Worm (Caenorhabditis elegans) whole organism, mixed stage, embryonic: Measurements from ENCODE around the gene ckc-1.

Source experiments
- M03D4.4 ChIP-seq: sonication (generic microtip); optimal IDR thresholded peaks from 2 replicates; lab custom pipeline; 2017; ENCODE audit warnings: mild to moderate bottlenecking, missing genetic modification characterization, missing compliant biosample characterization
- bed-3 ChIP-seq: fragments of 200-800 bp; sonication (Bioruptor generic); optimal IDR thresholded peaks from 3 replicates; lab custom pipeline; 2018; ENCODE audit warnings: mild to moderate bottlenecking, missing genetic modification characterization, moderate library complexity, missing compliant biosample characterization
- blmp-1 ChIP-seq: fragments of 150-350 bp; optimal IDR thresholded peaks from 2 replicates; lab custom pipeline; 2014; ENCODE audit warnings: missing biosample characterization, missing genetic modification characterization
- ceh-83 ChIP-seq: fragments of 200-800 bp; sonication (Bioruptor generic); optimal IDR thresholded peaks from 2 replicates; lab custom pipeline; 2018; ENCODE audit warnings: mild to moderate bottlenecking, missing genetic modification characterization, missing compliant biosample characterization
- cnd-1 ChIP-seq: fragments of 200-800 bp; sonication (Bioruptor generic); optimal IDR thresholded peaks from 2 replicates; lab custom pipeline; 2018; ENCODE audit warnings: mild to moderate bottlenecking, missing genetic modification characterization, missing compliant biosample characterization
- drap-1 ChIP-seq: fragments of 200-800 bp; sonication (Bioruptor generic); optimal IDR thresholded peaks from 3 replicates; lab custom pipeline; 2018; ENCODE audit warnings: mild to moderate bottlenecking, missing genetic modification characterization, missing compliant biosample characterization
- elt-1 ChIP-seq: sonication (generic microtip); optimal IDR thresholded peaks from 2 replicates; lab custom pipeline; 2017; ENCODE audit warnings: missing genetic modification characterization, mild to moderate bottlenecking, missing compliant biosample characterization, antibody characterized with exemption, moderate library complexity, borderline replicate concordance; ENCODE audit not compliant: insufficient read depth
- elt-3 ChIP-seq: fragments of 150-350 bp; optimal IDR thresholded peaks from 2 replicates; lab custom pipeline; 2014; ENCODE audit warnings: missing biosample characterization, missing genetic modification characterization
- flh-1 ChIP-seq: fragments of 200-800 bp; sonication (Bioruptor generic); optimal IDR thresholded peaks from 2 replicates; lab custom pipeline; 2018; ENCODE audit warnings: mild to moderate bottlenecking, missing genetic modification characterization, moderate library complexity, missing compliant biosample characterization
- ham-2 ChIP-seq: fragments of 200-800 bp; sonication (Bioruptor generic); optimal IDR thresholded peaks from 2 replicates; lab custom pipeline; 2018; ENCODE audit warnings: mild to moderate bottlenecking, missing genetic modification characterization, missing compliant biosample characterization
- hlh-1 ChIP-seq: fragments of 150-350 bp; optimal IDR thresholded peaks from 2 replicates; lab custom pipeline; 2014; ENCODE audit warnings: missing biosample characterization, missing genetic modification reagents, missing genetic modification characterization
- lin-13 ChIP-seq: fragments of 150-350 bp; optimal IDR thresholded peaks from 2 replicates; lab custom pipeline; 2014; ENCODE audit warnings: missing biosample characterization, missing genetic modification characterization
- lin-32 ChIP-seq: fragments of 200-800 bp; sonication (Bioruptor generic); optimal IDR thresholded peaks from 2 replicates; lab custom pipeline; 2018; ENCODE audit warnings: mild to moderate bottlenecking, missing genetic modification characterization, missing compliant biosample characterization
- lsy-2 ChIP-seq: fragments of 150-350 bp; optimal IDR thresholded peaks from 2 replicates; lab custom pipeline; 2014; ENCODE audit warnings: missing biosample characterization, missing genetic modification characterization
- mab-5 ChIP-seq: fragments of 150-350 bp; optimal IDR thresholded peaks from 2 replicates; lab custom pipeline; 2014; ENCODE audit warnings: missing biosample characterization, missing genetic modification characterization
- mep-1 ChIP-seq: fragments of 150-350 bp; optimal IDR thresholded peaks from 2 replicates; lab custom pipeline; 2017; ENCODE audit warnings: missing biosample characterization, missing genetic modification reagents, missing genetic modification characterization, inconsistent platforms
- mls-2 ChIP-seq: sonication (generic microtip); optimal IDR thresholded peaks from 2 replicates; lab custom pipeline; 2016; ENCODE audit warnings: mild to moderate bottlenecking, missing genetic modification characterization, moderate library complexity, missing compliant biosample characterization
- nhr-12 ChIP-seq: fragments of 150-350 bp; optimal IDR thresholded peaks from 2 replicates; lab custom pipeline; 2014; ENCODE audit warnings: missing biosample characterization, missing genetic modification characterization
- nhr-2 ChIP-seq: fragments of 150-350 bp; optimal IDR thresholded peaks from 2 replicates; lab custom pipeline; 2014; ENCODE audit warnings: missing biosample characterization, missing genetic modification characterization
- nhr-237 ChIP-seq: fragments of 150-350 bp; optimal IDR thresholded peaks from 2 replicates; lab custom pipeline; 2014; ENCODE audit warnings: missing biosample characterization, missing genetic modification characterization
- nhr-28 ChIP-seq: fragments of 150-350 bp; optimal IDR thresholded peaks from 2 replicates; lab custom pipeline; 2014; ENCODE audit warnings: missing biosample characterization, missing genetic modification characterization
- nhr-76 ChIP-seq: sonication (generic microtip); optimal IDR thresholded peaks from 2 replicates; lab custom pipeline; 2017; ENCODE audit warnings: missing biosample characterization, missing genetic modification characterization
- pha-4 ChIP-seq: fragments of 150-350 bp; optimal IDR thresholded peaks from 2 replicates; lab custom pipeline; 2018; ENCODE audit warnings: missing biosample characterization, missing genetic modification reagents, missing genetic modification characterization
- sem-2 ChIP-seq: fragments of 200-800 bp; sonication (Bioruptor generic); optimal IDR thresholded peaks from 2 replicates; lab custom pipeline; 2018; ENCODE audit warnings: mild to moderate bottlenecking, missing genetic modification characterization, missing compliant biosample characterization
- snpc-4 ChIP-seq: fragments of 150-350 bp; optimal IDR thresholded peaks from 2 replicates; lab custom pipeline; 2014; ENCODE audit warnings: missing biosample characterization, missing genetic modification characterization
- sptf-1 ChIP-seq: sonication (generic microtip); optimal IDR thresholded peaks from 2 replicates; lab custom pipeline; 2017; ENCODE audit warnings: mild to moderate bottlenecking, missing genetic modification characterization, moderate library complexity, missing compliant biosample characterization
- tbx-8 ChIP-seq: fragments of 200-800 bp; sonication (Bioruptor generic); optimal IDR thresholded peaks from 2 replicates; lab custom pipeline; 2018; ENCODE audit warnings: mild to moderate bottlenecking, missing genetic modification characterization, moderate library complexity, missing compliant biosample characterization
- unc-120 ChIP-seq: sonication (generic microtip); optimal IDR thresholded peaks from 2 replicates; lab custom pipeline; 2017; ENCODE audit warnings: missing genetic modification characterization, missing compliant biosample characterization; ENCODE audit not compliant: poor library complexity, severe bottlenecking
- unc-39 ChIP-seq: fragments of 150-350 bp; optimal IDR thresholded peaks from 2 replicates; lab custom pipeline; 2014; ENCODE audit warnings: missing biosample characterization, missing genetic modification characterization
- unc-62 ChIP-seq: fragments of 150-350 bp; optimal IDR thresholded peaks from 2 replicates; lab custom pipeline; 2014; ENCODE audit warnings: missing biosample characterization, missing genetic modification reagents, missing genetic modification characterization
- zip-8 ChIP-seq: fragments of 150-350 bp; optimal IDR thresholded peaks from 2 replicates; lab custom pipeline; 2014; ENCODE audit warnings: missing biosample characterization, missing genetic modification characterization

The ckc-1 gene

DNA sequence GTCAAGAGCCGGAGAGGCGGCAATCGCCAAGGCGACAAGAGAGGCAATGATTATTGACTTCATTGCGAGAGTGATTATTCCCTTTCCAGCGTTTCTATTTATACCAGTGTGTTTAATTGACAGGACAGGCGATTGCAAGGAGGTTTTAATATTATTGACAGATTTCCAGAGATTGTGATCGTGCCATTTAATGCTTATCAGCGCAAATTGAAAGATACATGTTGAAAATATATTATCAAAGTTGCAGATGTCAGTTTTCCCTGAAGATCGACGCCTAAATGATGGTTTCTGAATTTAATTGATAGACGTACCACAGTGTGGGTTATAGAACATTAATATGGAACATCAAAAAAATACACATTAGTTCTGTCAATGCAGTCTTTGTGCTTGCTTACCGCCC lies 12.5 kb upstream of the ckc-1 start, which contains the start of gene vit-4:
TSS of gene vit-4 (minus strand) at position 63 of the 400 bp plus-strand sequence.
- no peak for TF ChIP-seq mab-5 (tag; lab: Kevin White, UChicago)
- no peak for TF ChIP-seq sptf-1 (tag; lab: Kevin White, UChicago)
- no peak for TF ChIP-seq snpc-4 (tag; lab: Kevin White, UChicago)
- no peak for TF ChIP-seq M03D4.4 (tag; lab: Kevin White, UChicago)
- no peak for TF ChIP-seq lin-13
- TF ChIP-seq nhr-76 (tag; lab: Kevin White, UChicago), result no peak
- TF ChIP-seq nhr-2 (tag; lab: Kevin White, UChicago), result no peak
- no peak for TF ChIP-seq mep-1
- no peak for TF ChIP-seq flh-1 (GFP tag; lab: Kevin White, UChicago)
- TF ChIP-seq drap-1 (GFP tag; lab: Kevin White, UChicago), result no peak
- TF ChIP-seq bed-3 (GFP tag; lab: Kevin White, UChicago), result no peak
- TF ChIP-seq sem-2 (GFP tag; lab: Kevin White, UChicago), result no peak
- TF ChIP-seq lsy-2 (tag; lab: Kevin White, UChicago), result no peak
- TF ChIP-seq mls-2, result no peak
- TF ChIP-seq elt-3 (tag; lab: Kevin White, UChicago), result no peak
- TF ChIP-seq hlh-1 (tag; lab: Kevin White, UChicago), result no peak
- no peak for TF ChIP-seq ceh-83 (GFP tag; lab: Kevin White, UChicago)
- no peak for TF ChIP-seq unc-120 (tag; lab: Kevin White, UChicago)
- TF ChIP-seq unc-39, result no peak

DNA sequence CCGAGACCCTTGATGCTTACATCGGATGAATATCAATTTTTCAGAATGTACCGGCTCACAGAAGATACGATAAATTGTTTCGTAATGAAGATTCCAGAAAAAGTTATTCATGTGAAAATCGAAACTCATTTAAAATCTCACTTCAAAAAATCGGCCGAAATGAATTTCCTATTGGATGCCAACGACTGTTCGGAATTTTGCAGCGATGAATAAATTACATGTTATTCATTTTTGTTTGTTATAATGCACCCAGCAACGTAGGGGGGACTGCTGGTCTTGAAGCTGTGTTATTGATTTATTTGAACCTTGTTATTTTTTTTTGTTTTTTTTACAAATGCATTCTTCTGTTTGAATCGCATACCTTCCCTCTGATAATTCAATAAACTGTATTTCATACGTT lies 9.6 kb upstream of the ckc-1 start:
- TF ChIP-seq blmp-1, result no peak
- TF ChIP-seq sptf-1 (tag; lab: Kevin White, UChicago), result no peak

DNA sequence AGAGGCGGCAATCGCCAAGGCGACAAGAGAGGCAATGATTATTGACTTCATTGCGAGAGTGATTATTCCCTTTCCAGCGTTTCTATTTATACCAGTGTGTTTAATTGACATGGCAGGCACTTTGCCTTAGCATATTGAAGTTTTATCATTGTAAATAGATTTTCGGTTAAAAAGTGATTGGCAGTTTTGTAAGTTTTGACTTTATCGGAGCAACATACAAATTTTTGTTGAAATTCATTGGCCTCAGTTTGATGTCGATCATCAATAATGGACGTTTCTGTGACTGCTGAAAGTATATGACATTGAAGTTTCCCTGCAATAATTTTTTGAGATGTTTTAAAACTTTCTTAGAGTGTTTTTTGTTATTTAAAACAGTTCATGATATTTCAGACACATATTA lies 3.9 kb upstream of the ckc-1 start, which contains the start of gene vit-3:
TSS of gene vit-3 (minus strand) at position 60 of the 400 bp plus-strand sequence.
- TF ChIP-seq lin-13, result no peak
- TF ChIP-seq snpc-4 (tag; lab: Kevin White, UChicago), result no peak
- TF ChIP-seq pha-4 (tag; lab: Kevin White, UChicago), result no peak
- TF ChIP-seq, all 35 proteins: peak for 0

DNA sequence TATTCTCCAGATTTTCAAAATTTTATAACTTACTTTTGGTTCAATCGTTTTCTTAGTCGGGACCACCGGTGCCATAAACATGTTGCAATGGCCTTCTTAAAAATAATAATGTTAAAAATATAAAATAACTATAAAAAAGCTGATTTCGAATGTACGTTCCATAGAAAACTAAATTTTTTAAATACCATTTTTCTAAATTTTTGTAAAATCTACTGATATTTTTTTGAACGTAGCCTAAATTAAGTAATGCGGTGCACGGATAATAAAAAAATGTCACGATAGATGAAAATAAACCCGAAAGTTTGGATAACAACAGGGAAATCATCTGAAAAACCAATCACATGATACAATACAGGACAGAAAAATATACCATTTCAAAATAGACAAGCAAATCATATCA lies 2.9 kb upstream of the ckc-1 start, which contains the start of gene T27A10.5:
TSS of gene T27A10.5 (minus strand) at position 101 of the 400 bp plus-strand sequence.
- TF ChIP-seq sptf-1 (tag; lab: Kevin White, UChicago), result no peak
- no peak for TF ChIP-seq ham-2
- no peak for TF ChIP-seq bed-3 (GFP tag; lab: Kevin White, UChicago)
- TF ChIP-seq nhr-28, result no peak
- TF ChIP-seq mep-1, result no peak
- TF ChIP-seq elt-3 (tag; lab: Kevin White, UChicago), result no peak
- TF ChIP-seq sem-2 (GFP tag; lab: Kevin White, UChicago), result no peak
- TF ChIP-seq lsy-2 (tag; lab: Kevin White, UChicago), result no peak
- no peak for TF ChIP-seq nhr-237 (tag; lab: Kevin White, UChicago)
- no peak for TF ChIP-seq cnd-1
- no peak for TF ChIP-seq ceh-83 (GFP tag; lab: Kevin White, UChicago)
- no peak for TF ChIP-seq nhr-76 (tag; lab: Kevin White, UChicago)
- no peak for TF ChIP-seq unc-62 (GFP tag; lab: Kevin White, UChicago)
- no peak for TF ChIP-seq lin-32 (GFP tag; lab: Kevin White, UChicago)
- TF ChIP-seq, all 35 proteins: peak for 0

DNA sequence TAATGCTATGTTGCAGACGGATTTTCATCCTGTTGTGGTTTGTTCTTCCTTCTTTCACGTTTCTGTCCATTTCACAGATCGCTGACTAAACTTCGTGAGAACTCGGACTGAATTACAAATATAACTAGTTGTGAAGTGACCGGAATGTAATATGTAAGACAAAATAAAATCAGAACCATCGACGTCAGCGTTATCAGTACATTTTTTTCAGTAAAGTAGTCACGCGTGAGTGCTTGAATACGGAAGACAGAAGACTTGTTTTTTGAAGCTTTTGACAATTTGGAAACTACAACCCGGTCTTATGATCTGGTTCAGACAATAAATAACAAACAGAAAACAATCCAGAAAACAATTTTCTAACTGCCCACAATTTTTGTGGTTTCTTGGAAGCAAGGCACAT lies 5.4 kb downstream of the ckc-1 start:
- no peak for TF ChIP-seq ceh-83 (GFP tag; lab: Kevin White, UChicago)
- no peak for TF ChIP-seq snpc-4 (tag; lab: Kevin White, UChicago)
- TF ChIP-seq sptf-1 (tag; lab: Kevin White, UChicago), result no peak
- no peak for TF ChIP-seq blmp-1
- TF ChIP-seq mep-1, result no peak
- TF ChIP-seq, all 35 proteins: peak for 0

DNA sequence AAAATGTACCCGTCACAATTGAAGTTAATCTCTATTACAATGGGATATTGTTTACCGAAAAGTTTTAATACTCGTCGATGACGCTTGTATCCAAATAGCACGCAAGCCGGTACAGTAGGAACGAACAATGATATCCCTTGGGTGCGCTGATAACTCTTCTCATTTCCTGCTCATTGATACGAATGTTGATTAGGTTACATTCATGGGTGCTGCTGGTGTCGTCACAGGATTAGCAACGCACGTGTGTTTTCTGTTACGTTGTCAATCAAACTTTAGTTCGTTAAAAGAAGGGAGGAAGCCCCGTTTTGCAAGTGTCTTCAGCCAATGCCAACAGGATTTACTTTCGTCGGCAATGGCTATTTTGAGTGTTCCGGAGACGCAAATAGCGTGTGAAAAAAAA lies 7.0 kb downstream of the ckc-1 start:
- TF ChIP-seq tbx-8 (GFP tag; lab: Kevin White, UChicago), result no peak
- no peak for TF ChIP-seq nhr-12 (tag; lab: Kevin White, UChicago)
- no peak for TF ChIP-seq sptf-1 (tag; lab: Kevin White, UChicago)
- no peak for TF ChIP-seq zip-8 (tag; lab: Kevin White, UChicago)
- TF ChIP-seq lsy-2 (tag; lab: Kevin White, UChicago), result no peak
- no peak for TF ChIP-seq cnd-1
- no peak for TF ChIP-seq hlh-1 (tag; lab: Kevin White, UChicago)
- no peak for TF ChIP-seq lin-13
- TF ChIP-seq mab-5 (tag; lab: Kevin White, UChicago), result no peak
- no peak for TF ChIP-seq nhr-2 (tag; lab: Kevin White, UChicago)
- TF ChIP-seq drap-1 (GFP tag; lab: Kevin White, UChicago), result no peak
- no peak for TF ChIP-seq snpc-4 (tag; lab: Kevin White, UChicago)
- no peak for TF ChIP-seq bed-3 (GFP tag; lab: Kevin White, UChicago)
- TF ChIP-seq flh-1 (GFP tag; lab: Kevin White, UChicago), result no peak
- no peak for TF ChIP-seq mls-2
- no peak for TF ChIP-seq unc-62 (GFP tag; lab: Kevin White, UChicago)
- TF ChIP-seq elt-1 (tag; lab: Kevin White, UChicago), result no peak
